Fruit fly (Drosophila melanogaster) whole organism, embryonic: ENCODE data around the gene CG18675.

Source experiments
- Abd-B ChIP-seq: fragments of 200-800 bp; sonication (Bioruptor generic); optimal IDR thresholded peaks from 2 replicates; lab custom pipeline; 2018; ENCODE audit warnings: missing biosample characterization, mild to moderate bottlenecking, missing genetic modification characterization, moderate library complexity
- Adf1 ChIP-seq: fragments of 200-800 bp; sonication (Bioruptor generic); IDR thresholded peaks from 2 replicates; pipeline ENCODE4 v1.3.6; 2022; ENCODE audit warnings: missing biosample characterization, missing genetic modification characterization
- CG10431 ChIP-seq: fragments of 200-800 bp; sonication (Bioruptor generic); optimal IDR thresholded peaks from 3 replicates; lab custom pipeline; 2018; ENCODE audit warnings: missing biosample characterization, mild to moderate bottlenecking, missing genetic modification characterization
- CG10565 ChIP-seq: fragments of 200-800 bp; sonication (Bioruptor generic); optimal IDR thresholded peaks from 3 replicates; lab custom pipeline; 2016; ENCODE audit warnings: missing biosample characterization, mild to moderate bottlenecking, missing genetic modification characterization
- CG11247 ChIP-seq: fragments of 200-800 bp; sonication (Bioruptor generic); IDR thresholded peaks from 2 replicates; pipeline ENCODE4 v1.3.6; 2022; ENCODE audit warnings: missing biosample characterization, missing genetic modification characterization
- CG11456 ChIP-seq: fragments of 200-800 bp; sonication (Bioruptor generic); IDR thresholded peaks from 3 replicates; pipeline ENCODE4 v1.3.6; 2022; ENCODE audit warnings: missing biosample characterization, missing genetic modification characterization
- CG12219 ChIP-seq: fragments of 200-800 bp; sonication (Bioruptor generic); optimal IDR thresholded peaks from 3 replicates; lab custom pipeline; 2018; ENCODE audit warnings: missing biosample characterization, mild to moderate bottlenecking, missing genetic modification characterization
- CG16813 ChIP-seq: fragments of 200-800 bp; sonication (Bioruptor generic); IDR thresholded peaks from 3 replicates; pipeline ENCODE4 v1.3.6; 2022; ENCODE audit warnings: missing biosample characterization, missing genetic modification characterization; ENCODE audit not compliant: partially characterized antibody
- CG16815 ChIP-seq: fragments of 200-800 bp; sonication (Bioruptor generic); optimal IDR thresholded peaks from 3 replicates; lab custom pipeline; 2017; ENCODE audit warnings: missing biosample characterization, mild to moderate bottlenecking, missing genetic modification characterization
- CG17568 ChIP-seq: fragments of 200-800 bp; sonication (Bioruptor generic); optimal IDR thresholded peaks from 2 replicates; lab custom pipeline; 2018; ENCODE audit warnings: missing biosample characterization, mild to moderate bottlenecking, missing genetic modification characterization, moderate library complexity
- CG18599 ChIP-seq: fragments of 200-800 bp; sonication (Bioruptor generic); optimal IDR thresholded peaks from 3 replicates; lab custom pipeline; 2017; ENCODE audit warnings: missing biosample characterization, missing genetic modification characterization, mild to moderate bottlenecking, moderate library complexity, missing genetic modification reagents
- CG18619 ChIP-seq: fragments of 200-800 bp; sonication (Bioruptor generic); optimal IDR thresholded peaks from 3 replicates; lab custom pipeline; 2017; ENCODE audit warnings: missing biosample characterization, mild to moderate bottlenecking, missing genetic modification characterization
- CG2120 ChIP-seq: fragments of 200-800 bp; sonication (Bioruptor generic); optimal IDR thresholded peaks from 3 replicates; lab custom pipeline; 2016; ENCODE audit warnings: missing biosample characterization, missing genetic modification characterization
- CG3726 ChIP-seq: fragments of 200-800 bp; sonication (Bioruptor generic); IDR thresholded peaks from 3 replicates; pipeline ENCODE4, ENCODE4 v1.3.6; 2022; ENCODE audit warnings: missing biosample characterization, missing genetic modification characterization
- CG3838 ChIP-seq: fragments of 200-800 bp; sonication (Bioruptor generic); optimal IDR thresholded peaks from 3 replicates; lab custom pipeline; 2016; ENCODE audit warnings: missing biosample characterization, missing genetic modification characterization
- CG4282 ChIP-seq: fragments of 200-800 bp; sonication (Bioruptor generic); optimal IDR thresholded peaks from 2 replicates; lab custom pipeline; 2016; ENCODE audit warnings: missing biosample characterization, missing genetic modification characterization
- CG4328 ChIP-seq: fragments of 200-800 bp; sonication (Bioruptor generic); optimal IDR thresholded peaks from 3 replicates; lab custom pipeline; 2017; ENCODE audit warnings: missing biosample characterization, missing genetic modification reagents, missing genetic modification characterization
- CG6175 ChIP-seq: fragments of 200-800 bp; sonication (Bioruptor generic); IDR thresholded peaks from 3 replicates; pipeline ENCODE4 v1.3.6; 2022; ENCODE audit warnings: missing biosample characterization, missing genetic modification characterization
- CG6813 ChIP-seq: fragments of 200-800 bp; sonication (Bioruptor generic); optimal IDR thresholded peaks from 2 replicates; lab custom pipeline; 2017; ENCODE audit warnings: missing biosample characterization, missing genetic modification characterization, mild to moderate bottlenecking, moderate library complexity, missing genetic modification reagents
- CG8478 ChIP-seq: fragments of >200 bp; optimal IDR thresholded peaks from 2 replicates; lab custom pipeline; 2018
- Dip2 ChIP-seq: fragments of 200-800 bp; sonication (Bioruptor generic); IDR thresholded peaks from 2 replicates; pipeline ENCODE4 v1.3.6; 2022; ENCODE audit warnings: missing biosample characterization, missing genetic modification characterization
- Ets97D ChIP-seq: fragments of 200-800 bp; sonication (Bioruptor generic); optimal IDR thresholded peaks from 3 replicates; lab custom pipeline; 2016; ENCODE audit warnings: missing biosample characterization, missing genetic modification characterization
- GATAe ChIP-seq: fragments of 200-800 bp; sonication (Bioruptor generic); conservative IDR thresholded peaks from 2 replicates; pipeline ENCODE4 v1.3.6; 2022; ENCODE audit warnings: missing biosample characterization, missing genetic modification characterization
- Gsc ChIP-seq: fragments of 200-800 bp; sonication (Bioruptor generic); IDR thresholded peaks from 2 replicates; pipeline ENCODE4 v1.3.6; 2022; ENCODE audit warnings: missing biosample characterization, missing genetic modification characterization
- Hmr ChIP-seq: fragments of 200-800 bp; sonication (Bioruptor generic); optimal IDR thresholded peaks from 3 replicates; lab custom pipeline; 2017; ENCODE audit warnings: mild to moderate bottlenecking, missing biosample characterization, missing genetic modification reagents, missing genetic modification characterization
- Hr39 ChIP-seq: fragments of >200 bp; optimal IDR thresholded peaks from 2 replicates; lab custom pipeline; 2017
- Max ChIP-seq: fragments of 200-800 bp; sonication (Bioruptor generic); optimal IDR thresholded peaks from 2 replicates; lab custom pipeline; 2016; ENCODE audit warnings: missing biosample characterization, mild to moderate bottlenecking, missing genetic modification characterization
- Opbp ChIP-seq: fragments of 200-800 bp; sonication (Bioruptor generic); IDR thresholded peaks from 3 replicates; pipeline ENCODE4 v1.3.6; 2022; ENCODE audit warnings: missing biosample characterization, missing genetic modification characterization; ENCODE audit not compliant: partially characterized antibody
- Six4 ChIP-seq: fragments of 200-800 bp; sonication (Bioruptor generic); optimal IDR thresholded peaks from 2 replicates; lab custom pipeline; 2016; ENCODE audit warnings: missing biosample characterization, missing genetic modification characterization
- btn ChIP-seq: fragments of 200-800 bp; sonication (Bioruptor generic); optimal IDR thresholded peaks from 2 replicates; lab custom pipeline; 2016; ENCODE audit warnings: missing biosample characterization, missing genetic modification characterization
- disco-r ChIP-seq: fragments of 200-800 bp; sonication (Bioruptor generic); optimal IDR thresholded peaks from 2 replicates; lab custom pipeline; 2016; ENCODE audit warnings: missing biosample characterization, missing genetic modification characterization
- esg ChIP-seq: fragments of 200-800 bp; sonication (Bioruptor generic); conservative IDR thresholded peaks from 2 replicates; pipeline ENCODE4 v1.3.6; 2022; ENCODE audit warnings: missing biosample characterization, missing genetic modification characterization
- ewg ChIP-seq: fragments of 200-800 bp; sonication (Bioruptor generic); optimal IDR thresholded peaks from 3 replicates; lab custom pipeline; 2017; ENCODE audit warnings: mild to moderate bottlenecking, missing biosample characterization, missing genetic modification reagents, missing genetic modification characterization
- gem ChIP-seq: fragments of 200-800 bp; sonication (Bioruptor generic); optimal IDR thresholded peaks from 2 replicates; lab custom pipeline; 2019; ENCODE audit warnings: missing biosample characterization, mild to moderate bottlenecking, missing genetic modification characterization, moderate library complexity
- grn ChIP-seq: fragments of 200-800 bp; sonication (Bioruptor generic); optimal IDR thresholded peaks from 3 replicates; lab custom pipeline; 2017; ENCODE audit warnings: missing biosample characterization, missing genetic modification characterization
- h ChIP-seq: fragments of >200 bp; optimal IDR thresholded peaks from 2 replicates; lab custom pipeline; 2017
- insv ChIP-seq, 2 experiments: fragments of 200-800 bp; sonication (Bioruptor generic); optimal IDR thresholded peaks; 3 replicates each; lab custom pipeline; 2016 to 2018; ENCODE audit warnings: missing biosample characterization in 2 of 2, missing genetic modification characterization in 2 of 2
- kay ChIP-seq: fragments of 200-800 bp; sonication (Bioruptor generic); optimal IDR thresholded peaks from 2 replicates; lab custom pipeline; 2016; ENCODE audit warnings: missing biosample characterization, missing genetic modification characterization
- ken ChIP-seq: fragments of 200-800 bp; sonication (Bioruptor generic); IDR thresholded peaks from 3 replicates; pipeline ENCODE4 v1.3.6; 2022; ENCODE audit warnings: missing biosample characterization, missing genetic modification characterization
- knrl ChIP-seq: fragments of 200-800 bp; sonication (Bioruptor generic); IDR thresholded peaks from 3 replicates; pipeline ENCODE4 v1.3.6; 2022; ENCODE audit warnings: missing biosample characterization, missing genetic modification characterization; ENCODE audit not compliant: partially characterized antibody
- mld ChIP-seq: fragments of 200-800 bp; sonication (Bioruptor generic); IDR thresholded peaks from 3 replicates; pipeline ENCODE4 v1.3.6; 2022; ENCODE audit warnings: missing biosample characterization, missing genetic modification characterization; ENCODE audit not compliant: partially characterized antibody
- onecut ChIP-seq: fragments of 200-800 bp; sonication (Bioruptor generic); IDR thresholded peaks from 2 replicates; pipeline ENCODE4 v1.3.6; 2022; ENCODE audit warnings: missing biosample characterization, missing genetic modification characterization
- p53 ChIP-seq: fragments of 200-800 bp; sonication (Bioruptor generic); optimal IDR thresholded peaks from 2 replicates; lab custom pipeline; 2016; ENCODE audit warnings: missing biosample characterization, missing genetic modification characterization
- pzg ChIP-seq: fragments of 200-800 bp; sonication (Bioruptor generic); optimal IDR thresholded peaks from 3 replicates; lab custom pipeline; 2018; ENCODE audit warnings: missing biosample characterization, mild to moderate bottlenecking, missing genetic modification characterization, moderate library complexity
- run ChIP-seq: fragments of 200-800 bp; sonication (Bioruptor generic); optimal IDR thresholded peaks from 3 replicates; lab custom pipeline; 2018; ENCODE audit warnings: missing biosample characterization, mild to moderate bottlenecking, missing genetic modification characterization
- sug ChIP-seq: fragments of 200-800 bp; optimal IDR thresholded peaks from 2 replicates; lab custom pipeline; 2019; ENCODE audit warnings: missing biosample characterization, mild to moderate bottlenecking, missing genetic modification characterization, moderate library complexity
- tio ChIP-seq: fragments of 200-800 bp; sonication (Bioruptor generic); optimal IDR thresholded peaks from 2 replicates; lab custom pipeline; 2017; ENCODE audit warnings: missing biosample characterization, missing genetic modification characterization, inconsistent platforms
- tna ChIP-seq: fragments of 200-800 bp; sonication (Bioruptor generic); IDR thresholded peaks from 2 replicates; pipeline ENCODE4 v1.3.6; 2022; ENCODE audit warnings: missing biosample characterization, missing genetic modification characterization; ENCODE audit not compliant: partially characterized antibody
- vvl ChIP-seq: fragments of 200-800 bp; sonication (Bioruptor generic); IDR thresholded peaks from 2 replicates; pipeline ENCODE4 v1.3.6; 2022; ENCODE audit warnings: missing biosample characterization, missing genetic modification characterization

CG18675 gene

dm6 chr3L:4239442-4240322, 66.0 kb downstream of the CG18675 start, which contains the start of gene Sqor (continued):
- TF ChIP-seq CG12219 (GFP tag; lab: Kevin White, UChicago) (peak; percentile 81), sug (peak; percentile 88), Abd-B (peak; percentile 90), gem (tag; lab: Kevin White, UChicago) (peak; percentile 92), onecut (GFP tag; lab: Robert Waterston, UW) (peak; percentile 58), CG6175 (GFP tag; lab: Robert Waterston, UW) (peak; percentile 69; the same call in 2 of the 3 replicates), CG8478 (lab: Kevin White, UChicago) (no peak), vvl (peak; percentile 81), btn (peak; percentile 66), Dip2 (peak; percentile 35; the same call in 1 of the 2 replicates), p53 (GFP tag; lab: Kevin White, UChicago) (peak; percentile 79), knrl (GFP tag; lab: Robert Waterston, UW) (no peak), Hmr (GFP tag; lab: Kevin White, UChicago) (peak; percentile 89), CG3838 (GFP tag; lab: Kevin White, UChicago) (peak; percentile 52), h (lab: Kevin White, UChicago) (no peak), Max (GFP tag; lab: Kevin White, UChicago) (peak; percentile 61), CG6813 (GFP tag; lab: Kevin White, UChicago) (peak; percentile 74), ken (GFP tag; lab: Robert Waterston, UW) (peak; percentile 57), Six4 (GFP tag; lab: Kevin White, UChicago) (peak; percentile 32), kay (GFP tag; lab: Kevin White, UChicago) (peak; percentile 54), CG3726 (peak; percentile 76; the same call in 2 of the 3 replicates), Adf1 (GFP tag; lab: Robert Waterston, UW) (peak; percentile 23), pzg (peak; percentile 25), tna (no peak), ewg (GFP tag; lab: Kevin White, UChicago) (peak; percentile 55), Ets97D (GFP tag; lab: Kevin White, UChicago) (peak; percentile 20), CG18599 (GFP tag; lab: Kevin White, UChicago) (peak; percentile 88), GATAe (GFP tag; lab: Robert Waterston, UW) (peak; percentile 66), CG10431 (GFP tag; lab: Kevin White, UChicago) (no peak), grn (GFP tag; lab: Kevin White, UChicago) (peak; percentile 8), mld (no peak), insv (GFP tag; optimal IDR thresholded peaks at IDR 0.05; lab: Kevin White, UChicago) (peak in 1 of 2 experiments; percentile 21), tio (GFP tag; lab: Kevin White, UChicago) (no peak), CG16813 (GFP tag; lab: Robert Waterston, UW) (no peak), CG11456 (GFP tag; lab: Robert Waterston, UW) (peak; percentile 87), run (tag; lab: Kevin White, UChicago) (peak; percentile 79), CG16815 (GFP tag; lab: Kevin White, UChicago) (peak; percentile 77), Gsc (no peak), Hr39 (lab: Kevin White, UChicago) (no peak), CG10565 (GFP tag; lab: Kevin White, UChicago) (peak; percentile 3), CG18619 (GFP tag; lab: Kevin White, UChicago) (peak; percentile 91), disco-r (GFP tag; lab: Kevin White, UChicago) (peak; percentile 85), esg (GFP tag; lab: Robert Waterston, UW) (peak; percentile 77), CG17568 (GFP tag; lab: Kevin White, UChicago) (peak; percentile 16), Opbp (GFP tag; lab: Robert Waterston, UW) (no peak), CG2120 (GFP tag; lab: Kevin White, UChicago) (peak; percentile 92), CG4282 (GFP tag; lab: Kevin White, UChicago) (peak; percentile 80), CG4328 (GFP tag; lab: Kevin White, UChicago) (peak; percentile 72), CG11247 (peak; percentile 74)
